Worm (Caenorhabditis elegans): Measurements from ENCODE around the gene srx-31.
"Not testable (repeated sequence)": the region's sequence is repeated elsewhere in the genome, so short reads cannot be mapped to it uniquely, and the experiment has no call there.

The srx-31 gene

ce11 chrV:822922-823321, at the start of gene srx-31:
Gene srx-31, minus strand, starts transcription at chrV:823022.
- not testable (repeated sequence) for TF ChIP-seq nhr-11, ceh-16, ztf-11 (tag; optimal IDR thresholded peaks at IDR 0.05)

DNA sequence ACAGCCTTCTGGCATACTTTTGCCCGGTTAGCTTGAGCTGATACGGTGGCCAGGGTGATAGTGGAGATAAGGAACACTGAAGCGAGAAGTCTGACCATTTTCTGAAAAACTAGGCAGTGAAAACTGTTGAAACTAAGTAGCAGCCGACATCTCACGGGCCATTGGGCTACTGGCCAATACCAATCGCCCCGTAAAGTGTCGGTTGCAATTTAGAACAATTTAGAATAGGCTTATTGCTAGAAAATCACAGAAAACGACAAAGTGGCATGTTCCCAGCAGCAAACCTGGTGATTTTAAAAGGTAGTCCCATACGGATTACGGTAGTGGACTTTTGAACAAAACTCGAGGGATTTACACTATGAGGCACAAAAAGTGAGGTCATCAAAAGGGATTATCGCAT, 48.2 kb upstream of the srx-31 start, which contains the start of gene T02B11.4:
Gene T02B11.4, minus strand, starts transcription at position 101 of the 400 bp plus-strand sequence.
- TF ChIP-seq elt-1 (tag; optimal IDR thresholded peaks at IDR 0.05) (no peak), nhr-67 (tag; optimal IDR thresholded peaks at IDR 0.05) (no peak), snpc-4 (tag; optimal IDR thresholded peaks at IDR 0.05) (no peak), elt-2 (tag; optimal IDR thresholded peaks at IDR 0.05) (no peak), lsy-12 (tag; optimal IDR thresholded peaks at IDR 0.05) (no peak), unc-62 (GFP tag; optimal IDR thresholded peaks at IDR 0.05) (no peak), lin-15B (tag; optimal IDR thresholded peaks at IDR 0.05) (no peak), pqm-1 (tag; optimal IDR thresholded peaks at IDR 0.05) (no peak), ceh-16 (tag; optimal IDR thresholded peaks at IDR 0.05) (no peak), sea-2 (GFP tag; optimal IDR thresholded peaks at IDR 0.05) (no peak), fos-1 (tag; optimal IDR thresholded peaks at IDR 0.05) (no peak), hmg-11 (tag; optimal IDR thresholded peaks at IDR 0.05) (no peak), aly-2 (tag; optimal IDR thresholded peaks at IDR 0.05) (no peak), egl-27 (tag; optimal IDR thresholded peaks at IDR 0.05) (no peak)

DNA sequence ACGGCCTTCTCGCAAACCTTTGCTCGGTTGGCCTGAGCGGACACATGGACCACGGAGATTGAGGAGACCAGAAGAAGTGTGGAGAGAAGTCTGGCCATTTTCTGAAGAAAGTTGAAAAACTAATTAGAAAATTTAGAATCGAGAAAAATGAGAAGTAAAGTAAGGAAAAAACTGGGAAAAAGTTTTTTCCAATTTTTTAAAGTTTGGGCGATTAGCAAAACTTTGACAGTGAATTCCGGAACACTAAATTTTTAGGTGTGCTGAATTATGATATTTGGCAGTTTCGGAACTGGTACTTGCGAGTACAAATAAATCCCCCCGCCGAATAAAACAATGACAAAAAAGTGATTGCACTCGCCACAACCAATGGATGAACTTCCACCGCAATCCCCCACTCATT, 43.9 kb upstream of the srx-31 start, which contains the start of gene T02B11.3:
Gene T02B11.3, minus strand, starts transcription at position 101 of the 400 bp plus-strand sequence.
- TF ChIP-seq jun-1 (tag; optimal IDR thresholded peaks at IDR 0.05) (no peak), elt-1 (tag; optimal IDR thresholded peaks at IDR 0.05) (no peak), sea-2 (GFP tag; optimal IDR thresholded peaks at IDR 0.05) (no peak), ceh-82 (tag; optimal IDR thresholded peaks at IDR 0.05) (no peak), daf-12 (tag; optimal IDR thresholded peaks at IDR 0.05) (no peak), lin-15B (tag; optimal IDR thresholded peaks at IDR 0.05) (no peak), mml-1 (tag; optimal IDR thresholded peaks at IDR 0.05) (no peak), nhr-11 (tag; optimal IDR thresholded peaks at IDR 0.05) (no peak), ceh-9 (tag; optimal IDR thresholded peaks at IDR 0.05) (no peak), eor-1 (tag; optimal IDR thresholded peaks at IDR 0.05) (no peak), nhr-23 (tag; optimal IDR thresholded peaks at IDR 0.05) (no peak), mdl-1 (tag; optimal IDR thresholded peaks at IDR 0.05) (no peak)

DNA sequence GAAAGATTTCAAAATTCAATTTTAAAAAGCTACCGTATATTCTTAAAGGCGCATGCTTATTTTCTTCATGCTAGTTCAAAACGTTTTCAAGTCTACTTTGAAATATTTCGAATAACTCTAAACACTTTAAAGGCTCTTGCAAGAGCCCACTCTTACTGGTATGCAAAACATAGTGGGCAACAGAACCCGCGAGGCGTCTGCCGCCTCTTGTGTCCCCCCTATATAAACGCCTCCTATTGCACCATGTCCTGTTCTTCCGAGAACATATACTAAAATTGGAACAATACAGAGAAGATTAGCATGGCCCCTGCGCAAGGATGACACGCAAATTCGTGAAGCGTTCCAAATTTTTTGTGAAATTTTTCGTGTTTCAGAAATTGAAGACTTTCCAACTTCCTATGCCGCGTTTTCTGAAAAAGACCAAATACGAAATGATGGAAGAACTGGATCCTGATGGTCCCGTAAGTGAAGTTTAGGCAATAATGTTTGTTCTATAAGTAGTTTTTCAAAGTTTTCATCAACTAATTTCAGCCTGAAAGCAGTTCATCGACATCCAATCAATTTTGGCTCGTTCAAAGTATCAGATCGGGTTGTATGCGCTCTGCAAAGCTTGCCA, 36.1 kb upstream of the srx-31 start:
- TF ChIP-seq snpc-4 (tag; optimal IDR thresholded peaks at IDR 0.05) (peak; percentile 84), elt-1 (tag; optimal IDR thresholded peaks at IDR 0.05) (no peak)

- TF ChIP-seq mdl-1 (tag; optimal IDR thresholded peaks at IDR 0.05) (no peak), tbx-2 (tag; optimal IDR thresholded peaks at IDR 0.05) (no peak), ceh-16 (tag; optimal IDR thresholded peaks at IDR 0.05) (no peak), ceh-9 (tag; optimal IDR thresholded peaks at IDR 0.05) (no peak), R02D3.7 (tag; optimal IDR thresholded peaks at IDR 0.05) (no peak), pqm-1 (tag; optimal IDR thresholded peaks at IDR 0.05) (no peak), aly-2 (tag; optimal IDR thresholded peaks at IDR 0.05) (no peak), skn-1 (tag; optimal IDR thresholded peaks at IDR 0.05) (no peak), unc-62 (GFP tag; optimal IDR thresholded peaks at IDR 0.05) (no peak), nhr-28 (tag; optimal IDR thresholded peaks at IDR 0.05) (no peak), nfya-1 (tag; optimal IDR thresholded peaks at IDR 0.05; ENCODE audit: insufficient read depth) (no peak), nhr-67 (tag; optimal IDR thresholded peaks at IDR 0.05) (no peak), nhr-23 (tag; optimal IDR thresholded peaks at IDR 0.05) (no peak), snpc-4 (tag; optimal IDR thresholded peaks at IDR 0.05) (no peak), fos-1 (tag; optimal IDR thresholded peaks at IDR 0.05) (no peak)
These were observed 33.7 kb upstream of the srx-31 start, which contains the start of gene K09C6.2 for ce11 chrV:856549-856948. Gene K09C6.2, plus strand, starts transcription at chrV:856849.

DNA sequence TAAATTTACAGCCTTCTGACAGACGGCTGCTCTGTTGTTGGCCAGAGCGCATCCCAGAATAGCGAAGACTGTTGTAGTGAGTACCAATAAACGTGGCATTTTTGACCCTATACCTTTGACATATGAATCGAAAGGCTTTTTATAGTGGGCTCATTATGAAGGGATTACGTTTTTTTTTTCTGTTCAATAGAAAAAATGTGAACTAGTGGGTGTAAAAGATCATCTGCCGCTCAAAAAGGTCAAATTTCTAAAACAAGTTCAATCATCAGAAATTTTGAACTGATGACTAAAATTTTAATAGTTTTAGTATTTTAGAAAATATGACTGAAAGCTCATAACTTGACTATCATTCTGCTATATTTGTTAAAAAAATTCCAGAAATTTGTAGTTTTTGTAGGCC, 32.1 kb upstream of the srx-31 start, which contains the start of gene K09C6.9:
Gene K09C6.9, minus strand, starts transcription at position 101 of the 400 bp plus-strand sequence.
- no peak for TF ChIP-seq hmg-11 (tag; optimal IDR thresholded peaks at IDR 0.05)
- TF ChIP-seq lsy-12 (tag; optimal IDR thresholded peaks at IDR 0.05) = no peak
- TF ChIP-seq elt-2 (tag; optimal IDR thresholded peaks at IDR 0.05) = no peak
- TF ChIP-seq nhr-237 (tag; optimal IDR thresholded peaks at IDR 0.05) = no peak
- TF ChIP-seq fkh-2 (tag; optimal IDR thresholded peaks at IDR 0.05) = no peak
- TF ChIP-seq aly-2 (tag; optimal IDR thresholded peaks at IDR 0.05) = no peak
- TF ChIP-seq nhr-28 (tag; optimal IDR thresholded peaks at IDR 0.05) = no peak

All from whole organism, L3 larva.